Fruit fly (Drosophila melanogaster) whole organism, embryonic: Measurements from ENCODE around the gene CG2712.
A peak's percentile ranks its signal among the peaks of the same experiment; 100 is the strongest.

Source experiments
- ATbp ChIP-seq: fragments of 200-800 bp; sonication (Bioruptor generic); optimal IDR thresholded peaks from 2 replicates; lab custom pipeline; 2017; ENCODE audit warnings: missing biosample characterization, mild to moderate bottlenecking, missing genetic modification characterization, missing genetic modification reagents
- Bteb2 ChIP-seq: fragments of 200-800 bp; sonication (Bioruptor generic); optimal IDR thresholded peaks from 2 replicates; lab custom pipeline; 2016; ENCODE audit warnings: missing biosample characterization, missing genetic modification characterization
- CG10366 ChIP-seq: fragments of 200-800 bp; sonication (Bioruptor generic); IDR thresholded peaks from 2 replicates; pipeline ENCODE4 v1.3.6; 2022; ENCODE audit warnings: missing biosample characterization, missing genetic modification characterization
- CG10654 ChIP-seq: fragments of 200-800 bp; sonication (Bioruptor generic); optimal IDR thresholded peaks from 2 replicates; lab custom pipeline; 2016; ENCODE audit warnings: missing biosample characterization, missing genetic modification characterization
- CG12236 ChIP-seq: fragments of 200-800 bp; sonication (Bioruptor generic); optimal IDR thresholded peaks from 2 replicates; lab custom pipeline; 2016; ENCODE audit warnings: missing biosample characterization, missing genetic modification characterization
- CG15011 ChIP-seq: fragments of 200-800 bp; sonication (Bioruptor generic); optimal IDR thresholded peaks from 3 replicates; lab custom pipeline; 2018; ENCODE audit warnings: missing biosample characterization, mild to moderate bottlenecking, missing genetic modification characterization
- CG1602 ChIP-seq: fragments of 200-800 bp; sonication (Bioruptor generic); optimal IDR thresholded peaks from 3 replicates; lab custom pipeline; 2016; ENCODE audit warnings: missing biosample characterization, missing genetic modification characterization
- CG16815 ChIP-seq: fragments of 200-800 bp; sonication (Bioruptor generic); optimal IDR thresholded peaks from 3 replicates; lab custom pipeline; 2017; ENCODE audit warnings: missing biosample characterization, mild to moderate bottlenecking, missing genetic modification characterization
- CG17385 ChIP-seq: fragments of 200-800 bp; sonication (Bioruptor generic); optimal IDR thresholded peaks from 3 replicates; lab custom pipeline; 2018; ENCODE audit warnings: missing biosample characterization, mild to moderate bottlenecking, missing genetic modification characterization
- CG17802 ChIP-seq: fragments of 200-800 bp; sonication (Bioruptor generic); optimal IDR thresholded peaks from 2 replicates; lab custom pipeline; 2018; ENCODE audit warnings: missing biosample characterization, mild to moderate bottlenecking, missing genetic modification characterization, moderate library complexity
- CG18764 ChIP-seq: fragments of 200-800 bp; sonication (Bioruptor generic); optimal IDR thresholded peaks from 3 replicates; lab custom pipeline; 2016; ENCODE audit warnings: missing biosample characterization, missing genetic modification characterization
- CG2199 ChIP-seq: fragments of 200-800 bp; sonication (Bioruptor generic); IDR thresholded peaks from 3 replicates; pipeline ENCODE4 v1.3.6; 2022; ENCODE audit warnings: missing biosample characterization, missing genetic modification characterization
- CG2678 ChIP-seq: fragments of 200-800 bp; sonication (Bioruptor generic); optimal IDR thresholded peaks from 3 replicates; lab custom pipeline; 2019; ENCODE audit warnings: missing biosample characterization, mild to moderate bottlenecking, missing genetic modification characterization, moderate library complexity
- CG30020 ChIP-seq: fragments of 200-800 bp; optimal IDR thresholded peaks from 2 replicates; lab custom pipeline; 2019; ENCODE audit warnings: missing biosample characterization, mild to moderate bottlenecking, missing genetic modification characterization, moderate library complexity
- CG30403 ChIP-seq: fragments of 200-800 bp; sonication (Bioruptor generic); optimal IDR thresholded peaks from 3 replicates; lab custom pipeline; 2016; ENCODE audit warnings: missing biosample characterization, missing genetic modification characterization
- CG31224 ChIP-seq: fragments of 200-800 bp; sonication (Bioruptor generic); IDR thresholded peaks from 2 replicates; pipeline ENCODE4 v1.3.6; 2022; ENCODE audit warnings: missing biosample characterization, missing genetic modification characterization
- CG31441 ChIP-seq: fragments of 200-800 bp; sonication (Bioruptor generic); IDR thresholded peaks from 2 replicates; pipeline ENCODE4 v1.3.6; 2022; ENCODE audit warnings: missing biosample characterization, missing genetic modification characterization
- CG32772 ChIP-seq: fragments of 200-800 bp; sonication (Bioruptor generic); IDR thresholded peaks from 2 replicates; pipeline ENCODE4 v1.3.6; 2022; ENCODE audit warnings: missing biosample characterization, missing genetic modification characterization
- CG34422 ChIP-seq: fragments of 200-800 bp; sonication (Bioruptor generic); IDR thresholded peaks from 3 replicates; pipeline ENCODE4 v1.3.6; 2022; ENCODE audit warnings: missing biosample characterization, missing genetic modification characterization
- CG6272 ChIP-seq: fragments of 200-800 bp; sonication (Bioruptor generic); IDR thresholded peaks from 2 replicates; pipeline ENCODE4 v1.3.6; 2022; ENCODE audit warnings: missing biosample characterization, missing genetic modification characterization
- CG8765 ChIP-seq: fragments of 200-800 bp; sonication (Bioruptor generic); IDR thresholded peaks from 2 replicates; pipeline ENCODE4 v1.3.6; 2022; ENCODE audit warnings: missing biosample characterization, missing genetic modification characterization
- CG9876 ChIP-seq: fragments of 200-800 bp; sonication (Bioruptor generic); optimal IDR thresholded peaks from 2 replicates; lab custom pipeline; 2016; ENCODE audit warnings: missing biosample characterization, missing genetic modification characterization
- Camta ChIP-seq: fragments of 200-800 bp; sonication (Bioruptor generic); optimal IDR thresholded peaks from 2 replicates; lab custom pipeline; 2016; ENCODE audit warnings: missing biosample characterization, missing genetic modification characterization
- Chrac-16 ChIP-seq: fragments of 200-800 bp; sonication (Bioruptor generic); optimal IDR thresholded peaks from 3 replicates; lab custom pipeline; 2016; ENCODE audit warnings: missing biosample characterization, missing genetic modification characterization
- CrebB ChIP-seq: fragments of 200-800 bp; sonication (Bioruptor generic); optimal IDR thresholded peaks from 3 replicates; lab custom pipeline; 2018; ENCODE audit warnings: missing biosample characterization, mild to moderate bottlenecking, missing genetic modification characterization
- Deaf1 ChIP-seq: fragments of 200-800 bp; optimal IDR thresholded peaks from 3 replicates; lab custom pipeline; 2019; ENCODE audit warnings: missing biosample characterization, mild to moderate bottlenecking, missing genetic modification characterization, moderate library complexity
- Fer3 ChIP-seq: fragments of 200-800 bp; sonication (Bioruptor generic); optimal IDR thresholded peaks from 2 replicates; lab custom pipeline; 2018; ENCODE audit warnings: missing biosample characterization, mild to moderate bottlenecking, missing genetic modification characterization, moderate library complexity
- HLH4C ChIP-seq: fragments of 200-800 bp; sonication (Bioruptor generic); IDR thresholded peaks from 3 replicates; pipeline ENCODE4 v1.3.6; 2022; ENCODE audit warnings: missing biosample characterization, missing genetic modification characterization; ENCODE audit not compliant: partially characterized antibody
- Hr39 ChIP-seq: fragments of >200 bp; optimal IDR thresholded peaks from 2 replicates; lab custom pipeline; 2017
- Max ChIP-seq: fragments of 200-800 bp; sonication (Bioruptor generic); optimal IDR thresholded peaks from 2 replicates; lab custom pipeline; 2016; ENCODE audit warnings: missing biosample characterization, mild to moderate bottlenecking, missing genetic modification characterization
- Mrtf ChIP-seq: fragments of 200-800 bp; sonication (Bioruptor generic); IDR thresholded peaks from 3 replicates; pipeline ENCODE4 v1.3.6; 2022; ENCODE audit warnings: missing biosample characterization, missing genetic modification characterization
- Taf1 ChIP-seq: fragments of 200-800 bp; sonication (Bioruptor generic); IDR thresholded peaks from 2 replicates; pipeline ENCODE4 v1.3.6; 2022; ENCODE audit warnings: missing biosample characterization, missing genetic modification characterization
- Xbp1 ChIP-seq: fragments of 200-800 bp; sonication (Bioruptor generic); optimal IDR thresholded peaks from 3 replicates; lab custom pipeline; 2016; ENCODE audit warnings: missing biosample characterization, mild to moderate bottlenecking, missing genetic modification characterization
- bbx ChIP-seq: fragments of 200-800 bp; sonication (Bioruptor generic); IDR thresholded peaks from 2 replicates; pipeline ENCODE4 v1.3.6; 2022; ENCODE audit warnings: missing biosample characterization, missing genetic modification characterization; ENCODE audit not compliant: partially characterized antibody
- btn ChIP-seq: fragments of 200-800 bp; sonication (Bioruptor generic); optimal IDR thresholded peaks from 2 replicates; lab custom pipeline; 2016; ENCODE audit warnings: missing biosample characterization, missing genetic modification characterization
- cas ChIP-seq: fragments of 200-800 bp; sonication (Bioruptor generic); IDR thresholded peaks from 2 replicates; pipeline ENCODE4 v1.3.6; 2022; ENCODE audit warnings: missing biosample characterization, missing genetic modification characterization
- croc ChIP-seq: fragments of 200-800 bp; sonication (Bioruptor generic); conservative IDR thresholded peaks from 3 replicates; pipeline ENCODE4 v1.3.6; 2022; ENCODE audit warnings: missing biosample characterization, missing genetic modification characterization
- dimm ChIP-seq: fragments of 200-800 bp; sonication (Bioruptor generic); IDR thresholded peaks from 2 replicates; pipeline ENCODE4 v1.3.6; 2022; ENCODE audit warnings: missing biosample characterization, missing genetic modification characterization
- kay ChIP-seq: fragments of 200-800 bp; sonication (Bioruptor generic); optimal IDR thresholded peaks from 2 replicates; lab custom pipeline; 2016; ENCODE audit warnings: missing biosample characterization, missing genetic modification characterization
- ken ChIP-seq: fragments of 200-800 bp; sonication (Bioruptor generic); IDR thresholded peaks from 3 replicates; pipeline ENCODE4 v1.3.6; 2022; ENCODE audit warnings: missing biosample characterization, missing genetic modification characterization
- kni ChIP-seq: fragments of 200-800 bp; sonication (Bioruptor generic); optimal IDR thresholded peaks from 3 replicates; lab custom pipeline; 2017; ENCODE audit warnings: mild to moderate bottlenecking, missing biosample characterization, missing genetic modification reagents, missing genetic modification characterization
- maf-S ChIP-seq: fragments of 200-800 bp; sonication (Bioruptor generic); optimal IDR thresholded peaks from 2 replicates; lab custom pipeline; 2016; ENCODE audit warnings: missing biosample characterization, missing genetic modification characterization
- mam ChIP-seq: fragments of 200-800 bp; sonication (Bioruptor generic); optimal IDR thresholded peaks from 3 replicates; lab custom pipeline; 2016; ENCODE audit warnings: missing biosample characterization, missing genetic modification characterization
- nerfin-1 ChIP-seq: fragments of 200-800 bp; sonication (Bioruptor generic); optimal IDR thresholded peaks from 3 replicates; lab custom pipeline; 2019; ENCODE audit warnings: missing biosample characterization, mild to moderate bottlenecking, missing genetic modification characterization, moderate library complexity
- pho ChIP-seq: fragments of 200-800 bp; sonication (Bioruptor generic); optimal IDR thresholded peaks from 2 replicates; lab custom pipeline; 2016; ENCODE audit warnings: missing biosample characterization, missing genetic modification characterization
- psq ChIP-seq: fragments of 200-800 bp; sonication (Bioruptor generic); optimal IDR thresholded peaks from 2 replicates; lab custom pipeline; 2017; ENCODE audit warnings: missing biosample characterization, missing genetic modification characterization
- tap ChIP-seq: fragments of 200-800 bp; optimal IDR thresholded peaks from 3 replicates; lab custom pipeline; 2019; ENCODE audit warnings: missing biosample characterization, mild to moderate bottlenecking, missing genetic modification characterization, moderate library complexity
- tin ChIP-seq: fragments of 200-800 bp; sonication (Bioruptor generic); optimal IDR thresholded peaks from 3 replicates; lab custom pipeline; 2016; ENCODE audit warnings: missing biosample characterization, missing genetic modification characterization
- twi ChIP-seq: fragments of 200-800 bp; optimal IDR thresholded peaks from 2 replicates; lab custom pipeline; 2019; ENCODE audit warnings: missing biosample characterization, mild to moderate bottlenecking, missing genetic modification characterization, moderate library complexity
- unc-4 ChIP-seq: fragments of 200-800 bp; sonication (Bioruptor generic); IDR thresholded peaks from 2 replicates; pipeline ENCODE4 v1.3.6; 2022; ENCODE audit warnings: missing biosample characterization, missing genetic modification characterization; ENCODE audit not compliant: partially characterized antibody
- vnd ChIP-seq: fragments of 200-800 bp; sonication (Bioruptor generic); IDR thresholded peaks from 3 replicates; pipeline ENCODE4 v1.3.6; 2022; ENCODE audit warnings: missing biosample characterization, missing genetic modification characterization; ENCODE audit not compliant: partially characterized antibody
- zen ChIP-seq: fragments of 200-800 bp; sonication (Bioruptor generic); optimal IDR thresholded peaks from 3 replicates; lab custom pipeline; 2018; ENCODE audit warnings: missing biosample characterization, mild to moderate bottlenecking, missing genetic modification characterization, moderate library complexity

The CG2712 gene

dm6 chrX:2708156-2708734 lies 24.0 kb upstream of the CG2712 start, which contains the start of gene CG2681 (continued):
- TF ChIP-seq Hr39 = no peak
- TF ChIP-seq unc-4 (GFP tag; lab: Robert Waterston, UW) = no peak
- TF ChIP-seq CG30403 (GFP tag; lab: Kevin White, UChicago) = no peak
- TF ChIP-seq ATbp = no peak
- no peak for TF ChIP-seq CG17802 (tag; lab: Kevin White, UChicago)
- TF ChIP-seq CG32772 = peak; percentile 43
- TF ChIP-seq Taf1 (GFP tag; lab: Robert Waterston, UW) = no peak
- TF ChIP-seq Camta (GFP tag; lab: Kevin White, UChicago) = no peak
- TF ChIP-seq tap = no peak
- TF ChIP-seq zen (tag; lab: Kevin White, UChicago) = no peak
- TF ChIP-seq ken (GFP tag; lab: Robert Waterston, UW) = peak; percentile 66; the same call in 2 of the 3 replicates
- no peak for TF ChIP-seq Fer3 (tag; lab: Kevin White, UChicago)
- no peak for TF ChIP-seq CG31441 (GFP tag; lab: Robert Waterston, UW)
- TF ChIP-seq CG8765 (GFP tag; lab: Robert Waterston, UW) = no peak
- TF ChIP-seq croc (GFP tag; lab: Robert Waterston, UW) = no peak
- no peak for TF ChIP-seq kni (GFP tag; lab: Kevin White, UChicago)
- TF ChIP-seq twi (tag; lab: Kevin White, UChicago) = no peak
- TF ChIP-seq CG2199 (GFP tag; lab: Robert Waterston, UW) = no peak
- TF ChIP-seq mam (GFP tag; lab: Kevin White, UChicago) = peak; percentile 43
- TF ChIP-seq CG17385 (GFP tag; lab: Kevin White, UChicago) = no peak
- no peak for TF ChIP-seq psq (GFP tag; lab: Kevin White, UChicago)
- TF ChIP-seq kay (GFP tag; lab: Kevin White, UChicago) = no peak
- TF ChIP-seq cas (GFP tag; lab: Robert Waterston, UW) = no peak
- TF ChIP-seq CG31224 (GFP tag; lab: Robert Waterston, UW) = peak; percentile 31; the same call in 1 of the 2 replicates
- TF ChIP-seq CG10654 (GFP tag; lab: Kevin White, UChicago) = no peak
- TF ChIP-seq CG30020 (tag; lab: Kevin White, UChicago) = no peak
- TF ChIP-seq CG34422 (GFP tag; lab: Robert Waterston, UW) = peak; percentile 14; the same call in 1 of the 3 replicates
- no peak for TF ChIP-seq CG15011 (GFP tag; lab: Kevin White, UChicago)
- TF ChIP-seq HLH4C (GFP tag; lab: Robert Waterston, UW) = no peak
- TF ChIP-seq tin = peak; percentile 6
- 0 out of 2 replicates have a peak, but pooled peaks have one; percentile 22 for TF ChIP-seq dimm (GFP tag; lab: Robert Waterston, UW)
- no peak for TF ChIP-seq btn (GFP tag; lab: Kevin White, UChicago)
- TF ChIP-seq maf-S (GFP tag; lab: Kevin White, UChicago) = no peak
- TF ChIP-seq CG9876 = no peak
- TF ChIP-seq CG1602 = no peak
- TF ChIP-seq CG12236 = no peak
- TF ChIP-seq CG10366 = peak; percentile 54
- TF ChIP-seq pho (GFP tag; lab: Kevin White, UChicago) = peak; percentile 3
- no peak for TF ChIP-seq nerfin-1 (tag; lab: Kevin White, UChicago)
- no peak for TF ChIP-seq bbx (GFP tag; lab: Robert Waterston, UW)
- no peak for TF ChIP-seq vnd (GFP tag; lab: Robert Waterston, UW)
- TF ChIP-seq Bteb2 (GFP tag; lab: Kevin White, UChicago) = no peak
- no peak for TF ChIP-seq CG18764
- TF ChIP-seq CG6272 = no peak
- TF ChIP-seq Max (GFP tag; lab: Kevin White, UChicago) = no peak
- peak; percentile 17 for TF ChIP-seq Xbp1 (GFP tag; lab: Kevin White, UChicago)
- TF ChIP-seq Deaf1 (tag; lab: Kevin White, UChicago) = no peak
- TF ChIP-seq CG2678 = no peak
- no peak; the same call in 2 of the 3 replicates for TF ChIP-seq Mrtf (GFP tag; lab: Robert Waterston, UW)
- TF ChIP-seq CrebB (tag; lab: Kevin White, UChicago) = no peak
- TF ChIP-seq Chrac-16 (GFP tag; lab: Kevin White, UChicago) = no peak
- no peak for TF ChIP-seq CG16815 (GFP tag; lab: Kevin White, UChicago)
